Worm (Caenorhabditis elegans): ENCODE measurements around the gene B0457.4.

Gene B0457.4

ce11 chrII:8933693-8934432 is 22.0 kb upstream of the B0457.4 start, which contains the start of gene T21B10.3 (continued):
- TF ChIP-seq aptf-3 (GFP tag; IDR thresholded peaks at IDR 0.05) = no peak
- peak; percentile 28 for TF ChIP-seq nhr-27 (tag; optimal IDR thresholded peaks at IDR 0.05)
- peak; percentile 24 for TF ChIP-seq attf-5 (GFP tag; optimal IDR thresholded peaks at IDR 0.05)
- no peak for TF ChIP-seq rpc-1 (optimal IDR thresholded peaks at IDR 0.05)
- TF ChIP-seq rpc-1 (tag; optimal IDR thresholded peaks at IDR 0.05) = peak; percentile 15
- TF ChIP-seq B0035.1 (tag; optimal IDR thresholded peaks at IDR 0.05) = peak; percentile 53
- peak; percentile 30; the same call in 1 of the 2 replicates for TF ChIP-seq cebp-1 (GFP tag; IDR thresholded peaks at IDR 0.05)
- TF ChIP-seq cebp-1 (tag; optimal IDR thresholded peaks at IDR 0.05) = peak; percentile 68
- no peak for TF ChIP-seq T07F8.4 (tag; optimal IDR thresholded peaks at IDR 0.05)
- no peak for TF ChIP-seq F57C9.4 (tag; optimal IDR thresholded peaks at IDR 0.05)
- TF ChIP-seq akir-1 (GFP tag; optimal IDR thresholded peaks at IDR 0.05) = no peak
- TF ChIP-seq xnd-1 (tag; optimal IDR thresholded peaks at IDR 0.05) = peak; percentile 98
- TF ChIP-seq hrde-1 (tag; optimal IDR thresholded peaks at IDR 0.05; ENCODE audit: borderline replicate concordance) = peak; percentile 79
- peak; percentile 72 for TF ChIP-seq him-1 (tag; optimal IDR thresholded peaks at IDR 0.05)
- TF ChIP-seq lsy-27 (tag; optimal IDR thresholded peaks at IDR 0.05; ENCODE audit: borderline replicate concordance, insufficient read depth) = no peak
- peak; percentile 80 for TF ChIP-seq F23B12.7 (tag; optimal IDR thresholded peaks at IDR 0.05; ENCODE audit: insufficient read depth)
- peak; percentile 75 for TF ChIP-seq hmg-1.2 (GFP tag; IDR thresholded peaks at IDR 0.05)
- TF ChIP-seq tbx-9 (tag; optimal IDR thresholded peaks at IDR 0.05; ENCODE audit: borderline replicate concordance) = no peak
- no peak for TF ChIP-seq nfya-1 (tag; optimal IDR thresholded peaks at IDR 0.05; ENCODE audit: borderline replicate concordance, insufficient read depth)
- TF ChIP-seq lin-35 (GFP tag; optimal IDR thresholded peaks at IDR 0.05) = peak in 2 of 3 experiments; percentile 53 to 89
- no peak for TF ChIP-seq ceh-40 (GFP tag; IDR thresholded peaks at IDR 0.05)
- TF ChIP-seq madf-8 (GFP tag; conservative IDR thresholded peaks at IDR 0.05) = peak; percentile 98
- TF ChIP-seq bed-1 (GFP tag; IDR thresholded peaks at IDR 0.05) = no peak
- TF ChIP-seq athp-1 (tag; optimal IDR thresholded peaks at IDR 0.05) = peak; percentile 90
- TF ChIP-seq mcd-1 (GFP tag; IDR thresholded peaks at IDR 0.05) = peak; percentile 79
- peak; percentile 93 for TF ChIP-seq B0336.3 (GFP tag; IDR thresholded peaks at IDR 0.05)
- TF ChIP-seq hmg-20 (GFP tag; IDR thresholded peaks at IDR 0.05) = 0 out of 2 replicates have a peak, but pooled peaks have one; percentile 31
- no peak for TF ChIP-seq F10E7.11 (tag; optimal IDR thresholded peaks at IDR 0.05)
- no peak for TF ChIP-seq nhr-120 (GFP tag; IDR thresholded peaks at IDR 0.05)
- TF ChIP-seq dpff-1 (tag; optimal IDR thresholded peaks at IDR 0.05) = peak; percentile 54
- TF ChIP-seq egl-44 (GFP tag; IDR thresholded peaks at IDR 0.05) = no peak
- TF ChIP-seq ztf-3 (GFP tag; optimal IDR thresholded peaks at IDR 0.05) = no peak
- peak; percentile 87 for TF ChIP-seq attf-6 (GFP tag; IDR thresholded peaks at IDR 0.05)
- no peak for TF ChIP-seq unc-62 (GFP tag; optimal IDR thresholded peaks at IDR 0.05)
- TF ChIP-seq madf-6 (GFP tag; IDR thresholded peaks at IDR 0.05) = peak; percentile 99
- peak; percentile 36 for TF ChIP-seq somi-1 (GFP tag; optimal IDR thresholded peaks at IDR 0.05)
- 0 out of 2 replicates have a peak, but pooled peaks have one; percentile 67 for TF ChIP-seq egl-18 (GFP tag; IDR thresholded peaks at IDR 0.05)
- TF ChIP-seq ztf-22 (GFP tag; optimal IDR thresholded peaks at IDR 0.05) = no peak
- TF ChIP-seq ets-4 (GFP tag; optimal IDR thresholded peaks at IDR 0.05) = peak; percentile 54
- peak; percentile 61 for TF ChIP-seq zim-3 (tag; optimal IDR thresholded peaks at IDR 0.05)
- peak; percentile 81 for TF ChIP-seq lir-1 (GFP tag; conservative IDR thresholded peaks at IDR 0.05)
- TF ChIP-seq ceh-58 (GFP tag; IDR thresholded peaks at IDR 0.05) = 0 out of 2 replicates have a peak, but pooled peaks have one; percentile 35
- TF ChIP-seq mel-28 (tag; optimal IDR thresholded peaks at IDR 0.05; ENCODE audit: borderline replicate concordance) = no peak
- peak; percentile 89 for TF ChIP-seq F52B5.7 (tag; optimal IDR thresholded peaks at IDR 0.05)
- TF ChIP-seq nfyb-1 (GFP tag; IDR thresholded peaks at IDR 0.05) = peak; percentile 73; the same call in 1 of the 2 replicates
- peak; percentile 42 for TF ChIP-seq atf-7 (tag; optimal IDR thresholded peaks at IDR 0.05)
- no peak for TF ChIP-seq fkh-3 (tag; optimal IDR thresholded peaks at IDR 0.05)
